Fruit fly (Drosophila melanogaster): ENCODE results near the gene CG14543.

Gene CG14543

DNA sequence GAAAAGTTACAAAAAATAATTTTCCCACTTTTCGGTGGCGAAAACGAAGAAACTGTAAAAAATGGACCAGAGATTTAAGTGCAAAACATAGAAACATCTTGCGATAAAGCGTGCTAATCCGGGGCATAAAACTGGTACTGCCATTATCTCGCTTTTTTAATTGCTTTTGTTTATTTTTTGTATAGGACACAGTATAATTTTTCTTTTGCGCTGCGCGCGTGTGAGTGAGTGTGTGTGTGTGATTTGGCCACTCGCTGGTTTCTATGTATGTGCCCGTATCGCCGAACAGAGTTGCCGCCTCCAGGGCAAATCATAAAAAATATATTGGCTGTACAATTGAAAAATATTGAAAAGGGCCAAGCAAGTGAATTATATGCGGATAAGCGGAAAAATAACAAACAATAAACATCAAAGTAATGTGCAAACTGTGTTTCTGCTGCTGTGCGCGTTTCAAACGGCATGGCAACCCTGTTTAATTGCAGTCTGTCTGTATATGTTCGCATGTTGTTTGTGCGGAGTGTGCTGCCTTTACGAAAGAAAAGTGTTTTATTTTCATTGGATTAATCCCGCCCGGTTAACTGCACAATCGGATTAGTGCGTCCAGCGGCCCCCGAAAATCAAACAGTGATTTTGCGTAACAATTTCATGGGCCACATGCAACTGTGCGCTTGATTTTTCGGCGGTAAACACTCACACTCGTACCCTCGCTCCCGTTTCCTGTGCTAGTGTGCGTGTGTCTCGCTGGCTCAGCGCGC is 14.1 kb upstream of the CG14543 start (continued):
- peak; percentile 85 for TF ChIP-seq CG14965 (GFP tag; optimal IDR thresholded peaks at IDR 0.05; ENCODE audit: borderline replicate concordance)
- TF ChIP-seq CG8478 (optimal IDR thresholded peaks at IDR 0.05): peak; percentile 88
- peak; percentile 98 for TF ChIP-seq CG1603 (tag; optimal IDR thresholded peaks at IDR 0.05)
- peak; percentile 90 for TF ChIP-seq CG17186 (GFP tag; optimal IDR thresholded peaks at IDR 0.05)
- TF ChIP-seq ftz-f1 (GFP tag; optimal IDR thresholded peaks at IDR 0.05): peak; percentile 53
- TF ChIP-seq CG4360 (GFP tag; IDR thresholded peaks at IDR 0.05): peak; percentile 69
- TF ChIP-seq Hand (GFP tag; optimal IDR thresholded peaks at IDR 0.05): peak; percentile 86
- peak; percentile 95 for TF ChIP-seq CG12071 (GFP tag; optimal IDR thresholded peaks at IDR 0.05)
- peak; percentile 89 for TF ChIP-seq fd3F (GFP tag; optimal IDR thresholded peaks at IDR 0.05)
- peak; percentile 89 for TF ChIP-seq CG11560 (tag; IDR thresholded peaks at IDR 0.05)
- peak; percentile 92 for TF ChIP-seq CG14710 (tag; optimal IDR thresholded peaks at IDR 0.05)
- TF ChIP-seq knrl (GFP tag; IDR thresholded peaks at IDR 0.05; ENCODE audit: partially characterized antibody): no peak
- TF ChIP-seq kay (GFP tag; optimal IDR thresholded peaks at IDR 0.05): peak; percentile 90
- peak; percentile 79 for TF ChIP-seq CG7928 (GFP tag; optimal IDR thresholded peaks at IDR 0.05)
- peak; percentile 83 for TF ChIP-seq dan (GFP tag; IDR thresholded peaks at IDR 0.05)
- TF ChIP-seq ara (GFP tag; IDR thresholded peaks at IDR 0.05): peak; percentile 98
- TF ChIP-seq bbx (GFP tag; IDR thresholded peaks at IDR 0.05; ENCODE audit: partially characterized antibody): no peak
- peak; percentile 51 for TF ChIP-seq fru (optimal IDR thresholded peaks at IDR 0.05)
- peak; percentile 15 for TF ChIP-seq gfzf (GFP tag; optimal IDR thresholded peaks at IDR 0.05)
- TF ChIP-seq Fer1 (GFP tag; optimal IDR thresholded peaks at IDR 0.05): peak; percentile 93
- TF ChIP-seq CG7987 (GFP tag; optimal IDR thresholded peaks at IDR 0.05): peak; percentile 85
- peak in 1 of 2 experiments; percentile 51 for TF ChIP-seq tll (GFP tag; optimal IDR thresholded peaks at IDR 0.05)
- peak; percentile 97 for TF ChIP-seq Dip3 (GFP tag; optimal IDR thresholded peaks at IDR 0.05)
- TF ChIP-seq mld (GFP tag; IDR thresholded peaks at IDR 0.05; ENCODE audit: partially characterized antibody): no peak
- no peak for TF ChIP-seq oc (tag; optimal IDR thresholded peaks at IDR 0.05)
- TF ChIP-seq pros (GFP tag; optimal IDR thresholded peaks at IDR 0.05): no peak
- TF ChIP-seq en (GFP tag; optimal IDR thresholded peaks at IDR 0.05): peak; percentile 93
- peak; percentile 92 for TF ChIP-seq ERR (GFP tag; optimal IDR thresholded peaks at IDR 0.05)
- TF ChIP-seq CG5953 (GFP tag; IDR thresholded peaks at IDR 0.05): peak; percentile 96
- TF ChIP-seq GATAe (GFP tag; conservative IDR thresholded peaks at IDR 0.05): peak; percentile 91
- peak; percentile 94 for TF ChIP-seq CG8765 (GFP tag; IDR thresholded peaks at IDR 0.05)
- TF ChIP-seq wek (GFP tag; optimal IDR thresholded peaks at IDR 0.05): peak; percentile 85
- TF ChIP-seq ac (GFP tag; optimal IDR thresholded peaks at IDR 0.05): peak; percentile 86
- peak; percentile 84 for TF ChIP-seq gt (GFP tag; IDR thresholded peaks at IDR 0.05)
- TF ChIP-seq otp (GFP tag; IDR thresholded peaks at IDR 0.05): peak; percentile 97
- TF ChIP-seq CG2120 (GFP tag; optimal IDR thresholded peaks at IDR 0.05): peak; percentile 98
- peak; percentile 95 for TF ChIP-seq NK7.1 (GFP tag; optimal IDR thresholded peaks at IDR 0.05)
- TF ChIP-seq br (optimal IDR thresholded peaks at IDR 0.05): no peak
- TF ChIP-seq Optix (GFP tag; IDR thresholded peaks at IDR 0.05): peak; percentile 97
- TF ChIP-seq CG13894 (tag; optimal IDR thresholded peaks at IDR 0.05): no peak
- peak; percentile 83 for TF ChIP-seq CG15073 (GFP tag; optimal IDR thresholded peaks at IDR 0.05)
- peak; percentile 97 for TF ChIP-seq unpg (GFP tag; optimal IDR thresholded peaks at IDR 0.05)
- TF ChIP-seq NC2α (GFP tag; optimal IDR thresholded peaks at IDR 0.05): peak; percentile 96
- TF ChIP-seq Aef1 (GFP tag; IDR thresholded peaks at IDR 0.05): peak; percentile 97
- TF ChIP-seq gro (GFP tag; optimal IDR thresholded peaks at IDR 0.05): peak; percentile 99
- TF ChIP-seq lbe (GFP tag; optimal IDR thresholded peaks at IDR 0.05): peak; percentile 92
- peak; percentile 96 for TF ChIP-seq Oli (tag; optimal IDR thresholded peaks at IDR 0.05)
- TF ChIP-seq ATbp (GFP tag; optimal IDR thresholded peaks at IDR 0.05): peak; percentile 95
- TF ChIP-seq sisA (GFP tag; IDR thresholded peaks at IDR 0.05): peak; percentile 96
- TF ChIP-seq CG12155 (GFP tag; optimal IDR thresholded peaks at IDR 0.05): peak; percentile 99
